Worm (Caenorhabditis elegans) whole organism, L3 larva: Measurements from ENCODE around the gene ncx-2.
A peak's percentile ranks its signal among the peaks of the same experiment; 100 is the strongest.

Experiments
- ZK546.5 ChIP-seq: sonication (generic microtip); optimal IDR thresholded peaks from 2 replicates; lab custom pipeline; 2017; ENCODE audit warnings: missing biosample characterization, missing genetic modification characterization
- ama-1 ChIP-seq: fragments of 150-350 bp; optimal IDR thresholded peaks from 2 replicates; lab custom pipeline; 2018
- ceh-28 ChIP-seq: fragments of 150-350 bp; optimal IDR thresholded peaks from 2 replicates; lab custom pipeline; 2014; ENCODE audit warnings: missing biosample characterization, missing genetic modification reagents, missing genetic modification characterization
- ceh-82 ChIP-seq: fragments of 150-350 bp; optimal IDR thresholded peaks from 2 replicates; lab custom pipeline; 2014; ENCODE audit warnings: missing biosample characterization, missing genetic modification characterization
- ceh-9 ChIP-seq: sonication (generic microtip); optimal IDR thresholded peaks from 2 replicates; lab custom pipeline; 2018; ENCODE audit warnings: missing biosample characterization, missing genetic modification characterization
- egl-27 ChIP-seq: sonication (generic microtip); optimal IDR thresholded peaks from 4 replicates; lab custom pipeline; 2017; ENCODE audit warnings: missing biosample characterization, missing genetic modification reagents, missing genetic modification characterization
- elt-1 ChIP-seq: fragments of 150-350 bp; optimal IDR thresholded peaks from 2 replicates; lab custom pipeline; 2014; ENCODE audit warnings: missing biosample characterization, missing genetic modification characterization
- elt-2 ChIP-seq: sonication (generic microtip); optimal IDR thresholded peaks from 2 replicates; lab custom pipeline; 2016; ENCODE audit warnings: missing genetic modification reagents, mild to moderate bottlenecking, missing genetic modification characterization, missing compliant biosample characterization
- eor-1 ChIP-seq, 2 experiments: fragments of 150-350 bp; optimal IDR thresholded peaks; 2 replicates each; lab custom pipeline; 2014 to 2018; ENCODE audit warnings: missing biosample characterization in 2 of 2, missing genetic modification characterization in 2 of 2
- fkh-10 ChIP-seq: sonication (generic microtip); optimal IDR thresholded peaks from 2 replicates; lab custom pipeline; 2017; ENCODE audit warnings: missing biosample characterization, missing genetic modification reagents, missing genetic modification characterization
- fkh-2 ChIP-seq: fragments of 150-350 bp; optimal IDR thresholded peaks from 2 replicates; lab custom pipeline; 2014; ENCODE audit warnings: missing biosample characterization, missing genetic modification reagents, missing genetic modification characterization
- jun-1 ChIP-seq: fragments of 150-350 bp; optimal IDR thresholded peaks from 2 replicates; lab custom pipeline; 2014; ENCODE audit warnings: missing biosample characterization, missing genetic modification reagents, missing genetic modification characterization
- lin-15B ChIP-seq: fragments of 150-350 bp; optimal IDR thresholded peaks from 2 replicates; lab custom pipeline; 2014; ENCODE audit warnings: missing biosample characterization, missing genetic modification characterization
- lin-39 ChIP-seq: fragments of 150-350 bp; optimal IDR thresholded peaks from 2 replicates; lab custom pipeline; 2018; ENCODE audit warnings: missing biosample characterization, missing genetic modification reagents, missing genetic modification characterization
- lsy-12 ChIP-seq: sonication (generic microtip); optimal IDR thresholded peaks from 2 replicates; lab custom pipeline; 2016; ENCODE audit warnings: mild to moderate bottlenecking, missing genetic modification characterization, missing compliant biosample characterization
- mdl-1 ChIP-seq: fragments of 150-350 bp; optimal IDR thresholded peaks from 2 replicates; lab custom pipeline; 2014; ENCODE audit warnings: missing biosample characterization, missing genetic modification characterization
- nfya-1 ChIP-seq: sonication (generic microtip); optimal IDR thresholded peaks from 2 replicates; lab custom pipeline; 2017; ENCODE audit warnings: missing genetic modification characterization, mild to moderate bottlenecking, missing compliant biosample characterization, antibody characterized with exemption, moderate library complexity; ENCODE audit not compliant: insufficient read depth
- nhr-11 ChIP-seq: fragments of 150-350 bp; optimal IDR thresholded peaks from 2 replicates; lab custom pipeline; 2014; ENCODE audit warnings: missing biosample characterization, missing genetic modification characterization
- nhr-12 ChIP-seq: fragments of 150-350 bp; optimal IDR thresholded peaks from 2 replicates; lab custom pipeline; 2014; ENCODE audit warnings: missing biosample characterization, missing genetic modification characterization
- nhr-23 ChIP-seq: fragments of 150-350 bp; optimal IDR thresholded peaks from 2 replicates; lab custom pipeline; 2014; ENCODE audit warnings: missing biosample characterization, missing genetic modification reagents, missing genetic modification characterization
- nhr-237 ChIP-seq: fragments of 150-350 bp; optimal IDR thresholded peaks from 2 replicates; lab custom pipeline; 2014; ENCODE audit warnings: missing biosample characterization, missing genetic modification characterization
- nhr-25 ChIP-seq: sonication (generic microtip); optimal IDR thresholded peaks from 2 replicates; lab custom pipeline; 2017; ENCODE audit warnings: missing biosample characterization, missing genetic modification characterization
- nhr-28 ChIP-seq: fragments of 150-350 bp; optimal IDR thresholded peaks from 2 replicates; lab custom pipeline; 2014; ENCODE audit warnings: missing biosample characterization, missing genetic modification characterization
- nhr-43 ChIP-seq: sonication (generic microtip); optimal IDR thresholded peaks from 2 replicates; lab custom pipeline; 2016; ENCODE audit warnings: mild to moderate bottlenecking, missing genetic modification characterization, missing compliant biosample characterization; ENCODE audit not compliant: poor library complexity, severe bottlenecking
- nhr-67 ChIP-seq: fragments of 150-350 bp; optimal IDR thresholded peaks from 2 replicates; lab custom pipeline; 2014; ENCODE audit warnings: missing biosample characterization, missing genetic modification characterization
- nhr-76 ChIP-seq: fragments of 150-350 bp; sonication (generic microtip); optimal IDR thresholded peaks from 5 replicates; lab custom pipeline; 2014; ENCODE audit warnings: missing biosample characterization, missing genetic modification characterization
- nhr-77 ChIP-seq: fragments of 150-350 bp; optimal IDR thresholded peaks from 2 replicates; lab custom pipeline; 2014; ENCODE audit warnings: missing biosample characterization, missing genetic modification characterization
- pha-4 ChIP-seq: fragments of 150-350 bp; optimal IDR thresholded peaks from 2 replicates; lab custom pipeline; 2014; ENCODE audit warnings: missing biosample characterization, missing genetic modification reagents, missing genetic modification characterization
- pqm-1 ChIP-seq: fragments of 150-350 bp; optimal IDR thresholded peaks from 2 replicates; lab custom pipeline; 2017; ENCODE audit warnings: missing biosample characterization, missing genetic modification characterization, inconsistent platforms
- sea-2 ChIP-seq: fragments of 150-350 bp; sonication (generic microtip); optimal IDR thresholded peaks from 4 replicates; lab custom pipeline; 2014; ENCODE audit warnings: missing biosample characterization, missing genetic modification reagents, missing genetic modification characterization
- snpc-4 ChIP-seq: fragments of 150-350 bp; optimal IDR thresholded peaks from 2 replicates; lab custom pipeline; 2014; ENCODE audit warnings: missing biosample characterization, missing genetic modification characterization
- tbx-2 ChIP-seq: sonication (generic microtip); optimal IDR thresholded peaks from 2 replicates; lab custom pipeline; 2016; ENCODE audit warnings: mild to moderate bottlenecking, missing genetic modification characterization, missing compliant biosample characterization
- zag-1 ChIP-seq: fragments of 150-350 bp; optimal IDR thresholded peaks from 2 replicates; lab custom pipeline; 2014; ENCODE audit warnings: missing biosample characterization, missing genetic modification characterization
- ztf-4 ChIP-seq: fragments of 150-350 bp; optimal IDR thresholded peaks from 2 replicates; lab custom pipeline; 2014; ENCODE audit warnings: missing biosample characterization, missing genetic modification characterization

Gene ncx-2

DNA sequence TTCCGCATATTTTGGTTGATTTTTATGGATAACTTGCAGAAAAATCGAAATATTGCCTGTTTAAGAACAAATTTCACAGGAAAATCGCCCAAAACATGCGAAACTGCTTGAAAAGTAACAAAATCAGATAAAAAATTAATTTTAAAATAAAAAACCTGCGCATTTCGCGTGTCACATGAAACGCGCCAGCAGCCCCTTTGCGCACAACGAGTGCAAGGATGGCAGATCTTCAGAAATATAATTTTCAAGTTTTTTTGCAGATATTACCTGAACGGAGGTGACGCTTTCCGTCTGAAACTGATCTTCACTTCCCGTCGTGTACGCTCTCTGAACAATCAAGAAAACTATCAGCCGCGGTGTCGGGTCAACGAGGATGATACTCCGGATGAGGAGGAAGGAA is 28.5 kb upstream of the ncx-2 start:
- TF ChIP-seq lin-15B (tag; lab: Kevin White, UChicago) (peak; percentile 64), nhr-28 (tag; lab: Kevin White, UChicago) (no peak), lsy-12 (no peak), nfya-1 (tag; lab: Kevin White, UChicago) (peak; percentile 53), elt-1 (tag; lab: Kevin White, UChicago) (no peak), snpc-4 (tag; lab: Kevin White, UChicago) (no peak), ceh-9 (no peak), nhr-43 (peak; percentile 1), jun-1 (no peak), elt-2 (peak; percentile 9), pqm-1 (tag; lab: Kevin White, UChicago) (no peak), nhr-76 (no peak), ZK546.5 (tag; lab: Kevin White, UChicago) (no peak), lin-39 (tag; lab: Kevin White, UChicago) (no peak), nhr-77 (tag; lab: Kevin White, UChicago) (no peak), nhr-67 (tag; lab: Kevin White, UChicago) (no peak), nhr-23 (tag; lab: Kevin White, UChicago) (peak; percentile 51), zag-1 (tag; lab: Kevin White, UChicago) (no peak), pha-4 (tag; lab: Kevin White, UChicago) (peak; percentile 53)
- TF ChIP-seq, all 47 proteins: peak for 6

DNA sequence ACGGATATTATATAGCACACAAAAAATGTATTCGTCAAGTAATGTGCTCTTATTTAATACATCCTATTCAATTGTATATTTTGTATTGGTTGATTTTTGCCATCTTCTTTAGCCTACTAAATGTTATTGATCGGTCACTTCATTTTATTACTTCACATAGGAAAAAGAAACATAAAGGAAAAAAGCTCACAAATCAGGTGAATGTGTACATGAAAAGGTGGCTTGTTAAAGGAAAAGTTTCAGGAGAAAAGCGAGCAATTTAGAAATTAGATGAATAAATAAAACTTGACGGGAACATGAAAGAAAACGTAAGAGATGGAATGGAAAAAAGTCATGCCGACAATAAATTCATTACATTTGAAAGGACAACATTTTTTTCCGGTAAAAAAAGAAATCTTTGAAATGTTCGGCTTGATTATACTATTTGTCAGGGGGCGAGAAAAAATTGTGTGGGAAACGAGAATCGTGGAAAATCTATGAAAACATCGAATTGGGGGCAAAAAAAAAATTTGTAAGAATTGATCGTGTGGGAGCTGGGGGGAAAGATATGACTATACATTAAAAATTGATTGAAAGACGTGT is 28.0 kb upstream of the ncx-2 start:
- TF ChIP-seq sea-2 (no peak), nhr-43 (peak; percentile 39), elt-1 (tag; lab: Kevin White, UChicago) (no peak), ama-1 (lab: Kevin White, UChicago) (peak; percentile 23)
- TF ChIP-seq, all 47 proteins: peak for 2

ce11 chrV:5278001-5278400 is 25.5 kb upstream of the ncx-2 start, which contains the start of gene B0238.9:
TSS of gene B0238.9 (minus strand) at chrV:5278101.
- TF ChIP-seq jun-1 (no peak), nhr-11 (tag; lab: Kevin White, UChicago) (no peak), nhr-28 (tag; lab: Kevin White, UChicago) (no peak), nfya-1 (tag; lab: Kevin White, UChicago) (no peak), fkh-2 (tag; lab: Kevin White, UChicago) (no peak)

DNA sequence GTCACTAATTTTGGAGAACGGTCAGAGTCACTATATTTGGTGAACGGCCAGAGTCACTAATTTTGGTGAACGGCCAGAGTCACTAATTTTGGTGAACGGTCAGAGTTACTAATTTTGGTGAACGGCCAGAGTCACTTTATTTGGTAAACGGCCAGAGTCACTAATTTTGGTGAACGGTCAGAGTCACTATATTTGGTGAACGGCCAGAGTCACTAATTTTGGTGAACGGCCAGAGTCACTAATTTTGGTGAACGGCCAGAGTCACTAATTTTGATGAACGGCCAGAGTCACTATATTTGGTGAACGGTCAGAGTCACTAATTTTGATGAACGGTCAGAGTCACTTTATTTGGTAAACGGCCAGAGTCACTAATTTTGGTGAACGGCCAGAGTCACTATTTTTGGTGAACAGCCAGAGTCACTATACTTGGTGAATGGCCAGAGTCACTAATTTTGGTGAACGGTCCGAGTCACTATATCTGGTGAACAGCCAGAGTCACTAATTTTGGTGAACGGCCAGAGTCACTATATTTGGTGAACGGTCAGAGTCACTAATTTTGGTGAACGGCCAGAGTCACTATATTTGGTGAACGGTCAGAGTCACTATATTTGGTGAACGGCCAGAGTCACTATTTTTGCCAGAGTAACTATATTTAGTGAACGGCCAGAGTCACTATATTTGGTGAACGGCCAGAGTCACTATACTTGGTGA is 19.1 kb upstream of the ncx-2 start:
- TF ChIP-seq lsy-12: peak; percentile 67
- TF ChIP-seq nhr-43: peak; percentile 10

- TF ChIP-seq mdl-1 (tag; lab: Kevin White, UChicago) (no peak), ceh-28 (tag; lab: Kevin White, UChicago) (no peak), pha-4 (tag; lab: Kevin White, UChicago) (no peak), fkh-2 (tag; lab: Kevin White, UChicago) (no peak), nhr-76 (no peak), ama-1 (lab: Kevin White, UChicago) (no peak), nhr-67 (tag; lab: Kevin White, UChicago) (no peak), ceh-82 (no peak), nhr-12 (no peak), nhr-43 (no peak), egl-27 (tag; lab: Kevin White, UChicago) (no peak), ztf-4 (no peak), eor-1 (tag; optimal IDR thresholded peaks at IDR 0.05; lab: Kevin White, UChicago) (no peak), lin-15B (tag; lab: Kevin White, UChicago) (no peak), nhr-25 (no peak), nhr-237 (tag; lab: Kevin White, UChicago) (no peak), lsy-12 (no peak), pqm-1 (tag; lab: Kevin White, UChicago) (no peak), tbx-2 (tag; lab: Kevin White, UChicago) (no peak), fkh-10 (GFP tag; lab: Kevin White, UChicago) (no peak)
Measured at ce11 chrV:5287273-5287672, 16.2 kb upstream of the ncx-2 start, which contains the start of gene Y49G5A.1. TSS of gene Y49G5A.1 (minus strand) at chrV:5287373.
